Worm (Caenorhabditis elegans): Measurements from ENCODE around the gene scl-19.

Gene scl-19

DNA sequence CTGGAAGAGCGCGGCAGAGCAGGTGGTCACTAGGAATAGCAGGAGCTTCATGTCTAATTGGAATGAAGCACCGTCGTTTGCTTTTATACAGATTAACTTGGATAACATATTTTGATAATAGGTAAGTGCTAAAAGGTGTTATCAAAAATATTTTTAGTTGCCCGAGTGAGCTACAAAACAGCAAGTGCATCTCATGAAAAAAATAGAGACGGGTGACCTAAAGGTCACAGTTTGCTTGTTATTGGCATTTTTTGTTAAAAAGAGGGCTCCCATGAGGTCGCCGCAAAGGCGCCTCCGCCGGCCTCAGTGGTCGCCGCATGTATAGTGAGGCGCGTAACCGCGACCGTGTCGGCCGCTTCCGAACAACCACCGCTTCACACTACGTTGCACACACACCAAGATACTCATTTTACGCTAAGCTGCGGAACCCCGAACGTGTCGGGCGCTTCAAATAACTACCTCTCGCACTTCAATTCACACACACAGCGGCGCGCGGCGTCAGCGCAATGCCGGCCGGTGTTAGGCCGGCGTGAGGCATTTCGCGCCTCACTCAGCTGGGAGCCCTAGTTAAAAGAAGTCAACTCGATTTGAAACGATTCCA, 2.4 kb upstream of the scl-19 start, which contains the start of gene asp-19:
Gene asp-19, minus strand, starts transcription at position 51 of the 601 bp plus-strand sequence.
- TF ChIP-seq zfh-2 (GFP tag; conservative IDR thresholded peaks at IDR 0.05) (peak; percentile 65), snpc-4 (GFP tag; optimal IDR thresholded peaks at IDR 0.05) (no peak), snpc-4 (tag; optimal IDR thresholded peaks at IDR 0.05) (peak in 1 of 4 experiments; percentile 51), F33H1.4 (GFP tag; IDR thresholded peaks at IDR 0.05) (no peak), F49E8.2 (tag; optimal IDR thresholded peaks at IDR 0.05; ENCODE audit: insufficient read depth) (no peak)

ce11 chrV:18733942-18734341, 2.2 kb downstream of the scl-19 start:
- TF ChIP-seq bed-2 (GFP tag; IDR thresholded peaks at IDR 0.05) (no peak), F52B5.7 (tag; optimal IDR thresholded peaks at IDR 0.05) (no peak), lsy-27 (tag; optimal IDR thresholded peaks at IDR 0.05; ENCODE audit: borderline replicate concordance, insufficient read depth) (no peak), let-607 (tag; optimal IDR thresholded peaks at IDR 0.05) (no peak), Y95B8A.8 (GFP tag; IDR thresholded peaks at IDR 0.05) (no peak), Y53F4B.3 (GFP tag; IDR thresholded peaks at IDR 0.05) (no peak), hlh-26 (GFP tag; conservative IDR thresholded peaks at IDR 0.05) (no peak), atf-7 (tag; optimal IDR thresholded peaks at IDR 0.05) (no peak), ekl-4 (GFP tag; IDR thresholded peaks at IDR 0.05) (no peak), Y67H2A.10 (GFP tag; conservative IDR thresholded peaks at IDR 0.05) (no peak), mcd-1 (GFP tag; IDR thresholded peaks at IDR 0.05) (no peak), Y79H2A.3 (GFP tag; conservative IDR thresholded peaks at IDR 0.05) (no peak), F23B12.7 (tag; optimal IDR thresholded peaks at IDR 0.05; ENCODE audit: insufficient read depth) (no peak), D2030.7 (GFP tag; IDR thresholded peaks at IDR 0.05) (no peak)

DNA sequence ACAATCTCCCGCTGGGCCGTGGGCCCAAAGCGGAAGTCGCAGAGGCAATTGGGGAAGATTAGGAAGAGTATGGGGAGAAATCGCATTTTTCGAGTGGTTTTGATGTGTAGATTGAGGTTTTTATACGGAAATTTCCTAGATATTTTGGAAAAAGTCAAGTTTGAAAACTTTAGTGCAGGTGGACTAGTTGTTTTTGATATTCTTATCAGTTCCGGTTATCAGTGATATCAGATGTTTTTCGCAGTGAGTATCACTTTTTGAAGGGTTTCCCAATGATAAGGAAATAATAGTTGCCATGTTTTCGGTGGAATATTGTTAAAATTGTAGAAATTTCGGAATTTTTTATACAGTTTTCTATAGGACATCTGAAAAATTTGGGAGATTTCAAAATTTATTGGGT, 2.6 kb downstream of the scl-19 start, which contains the start of gene scl-20:
Gene scl-20, minus strand, starts transcription at position 101 of the 400 bp plus-strand sequence.
- no peak for TF ChIP-seq ztf-26 (tag; optimal IDR thresholded peaks at IDR 0.05)

ce11 chrV:18737646-18738045, 5.9 kb downstream of the scl-19 start:
- no peak for TF ChIP-seq Y95B8A.8 (GFP tag; IDR thresholded peaks at IDR 0.05)
- TF ChIP-seq nhr-179 (tag; optimal IDR thresholded peaks at IDR 0.05) = no peak
- no peak for TF ChIP-seq Y79H2A.3 (GFP tag; conservative IDR thresholded peaks at IDR 0.05)
- no peak for TF ChIP-seq T26A5.8 (tag; optimal IDR thresholded peaks at IDR 0.05)

DNA sequence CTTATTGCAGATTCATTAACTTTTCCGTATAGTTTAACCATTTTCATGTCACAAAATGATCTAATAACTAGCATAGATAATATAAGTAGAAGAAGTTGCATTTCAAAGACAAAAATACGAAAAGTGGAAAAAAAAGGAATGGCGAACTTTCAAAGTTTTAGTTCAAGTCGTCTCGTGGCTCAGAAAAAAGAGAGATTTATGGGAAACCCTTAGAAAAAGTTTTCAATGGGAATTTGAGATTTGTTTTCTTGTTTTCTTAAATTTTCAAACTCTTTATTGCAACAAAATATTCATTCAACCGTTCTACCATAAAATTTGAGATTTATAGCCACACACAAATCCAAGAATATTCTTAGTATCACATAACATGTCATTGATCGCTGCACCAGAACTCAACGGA, 10.3 kb downstream of the scl-19 start, which contains the start of gene clec-250:
Gene clec-250, minus strand, starts transcription at position 101 of the 400 bp plus-strand sequence.
- TF ChIP-seq F23B12.7 (tag; optimal IDR thresholded peaks at IDR 0.05; ENCODE audit: insufficient read depth) (no peak), zfh-2 (GFP tag; conservative IDR thresholded peaks at IDR 0.05) (no peak), hrde-1 (tag; optimal IDR thresholded peaks at IDR 0.05; ENCODE audit: borderline replicate concordance) (no peak), dpl-1 (GFP tag; optimal IDR thresholded peaks at IDR 0.05) (no peak)

DNA sequence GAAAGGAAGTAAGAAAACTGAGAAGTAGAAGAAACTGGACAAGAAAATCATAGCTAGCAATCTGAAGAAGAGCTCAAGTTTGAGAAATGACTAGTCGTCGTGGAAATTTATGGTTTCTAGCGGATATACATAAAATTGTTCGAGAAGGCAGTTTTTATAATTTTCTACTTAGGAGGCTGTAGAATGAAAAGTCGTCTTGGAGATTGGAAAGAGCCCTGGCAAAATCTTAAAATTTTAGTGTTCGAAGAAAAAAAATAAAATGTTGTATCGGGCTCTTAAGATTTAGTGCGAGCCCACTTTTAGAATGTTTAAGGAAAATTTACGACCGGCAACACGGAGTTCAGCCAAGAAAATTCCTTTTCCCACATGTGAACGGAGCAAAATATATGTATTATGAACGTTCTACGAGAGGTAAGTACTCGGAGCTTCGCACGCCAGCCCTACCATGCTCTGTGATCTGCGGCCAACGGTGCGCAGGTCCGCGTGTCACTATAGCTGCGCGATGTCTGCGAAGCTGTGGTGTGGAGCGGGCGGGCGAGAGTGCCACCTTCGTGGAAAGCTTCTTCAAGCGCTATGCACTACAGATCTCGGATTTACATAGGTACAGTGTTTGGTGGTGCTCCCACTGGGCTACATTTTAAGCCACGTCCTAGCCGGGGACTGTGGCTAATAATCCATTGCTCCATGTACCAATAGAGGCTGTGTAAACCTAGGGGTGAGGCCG, 15.3 kb downstream of the scl-19 start, which contains the start of gene clec-251:
Gene clec-251, minus strand, starts transcription at position 51 of the 724 bp plus-strand sequence.
- 0 out of 2 replicates have a peak, but pooled peaks have one; percentile 9 for TF ChIP-seq dox-1 (GFP tag; IDR thresholded peaks at IDR 0.05)
- TF ChIP-seq ceh-40 (GFP tag; IDR thresholded peaks at IDR 0.05) = no peak
- no peak for TF ChIP-seq lin-54 (GFP tag; optimal IDR thresholded peaks at IDR 0.05)
- no peak for TF ChIP-seq ceh-91 (GFP tag; IDR thresholded peaks at IDR 0.05)
- TF ChIP-seq zfh-2 (GFP tag; conservative IDR thresholded peaks at IDR 0.05) = peak; percentile 77; the same call in 1 of the 2 replicates
